Fruit fly (Drosophila melanogaster) S2 (cell line): Measurements from ENCODE around the gene CG14712.

Experiments used
- CG8478 ChIP-seq: fragments of >200 bp; optimal IDR thresholded peaks from 2 replicates; lab custom pipeline; 2018
- CTCF ChIP-seq, 2 experiments: fragments of >200 bp; optimal IDR thresholded peaks; 2 replicates each; lab custom pipeline; 2018

dm6 chr3R:11614507-11614906, 14.1 kb upstream of the CG14712 start:
- TF ChIP-seq CG8478 (lab: Kevin White, UChicago): no peak
- no peak for TF ChIP-seq CTCF (optimal IDR thresholded peaks at IDR 0.05; lab: Kevin White, UChicago)
